Fruit fly (Drosophila melanogaster) whole organism, pupa: ENCODE results near the gene CG14841.

Experiments
- CG13204 ChIP-seq: fragments of 200-800 bp; sonication (Bioruptor generic); optimal IDR thresholded peaks from 2 replicates; lab custom pipeline; 2018; ENCODE audit warnings: missing biosample characterization, mild to moderate bottlenecking, missing genetic modification characterization, moderate library complexity
- CG14655 ChIP-seq: fragments of 200-800 bp; sonication (Bioruptor generic); optimal IDR thresholded peaks from 3 replicates; lab custom pipeline; 2017; ENCODE audit warnings: mild to moderate bottlenecking, missing biosample characterization, missing genetic modification reagents, missing genetic modification characterization
- CG4496 ChIP-seq: fragments of 200-800 bp; sonication (Bioruptor generic); IDR thresholded peaks from 3 replicates; pipeline ENCODE4 v1.3.6; 2022; ENCODE audit warnings: missing biosample characterization, missing genetic modification characterization
- CG9948 ChIP-seq: fragments of 200-800 bp; sonication (Bioruptor generic); optimal IDR thresholded peaks from 2 replicates; lab custom pipeline; 2018; ENCODE audit warnings: missing biosample characterization, mild to moderate bottlenecking, missing genetic modification characterization, moderate library complexity
- D1 ChIP-seq: fragments of 200-800 bp; sonication (Bioruptor generic); optimal IDR thresholded peaks from 2 replicates; lab custom pipeline; 2018; ENCODE audit warnings: missing biosample characterization, mild to moderate bottlenecking, missing genetic modification characterization, moderate library complexity

DNA sequence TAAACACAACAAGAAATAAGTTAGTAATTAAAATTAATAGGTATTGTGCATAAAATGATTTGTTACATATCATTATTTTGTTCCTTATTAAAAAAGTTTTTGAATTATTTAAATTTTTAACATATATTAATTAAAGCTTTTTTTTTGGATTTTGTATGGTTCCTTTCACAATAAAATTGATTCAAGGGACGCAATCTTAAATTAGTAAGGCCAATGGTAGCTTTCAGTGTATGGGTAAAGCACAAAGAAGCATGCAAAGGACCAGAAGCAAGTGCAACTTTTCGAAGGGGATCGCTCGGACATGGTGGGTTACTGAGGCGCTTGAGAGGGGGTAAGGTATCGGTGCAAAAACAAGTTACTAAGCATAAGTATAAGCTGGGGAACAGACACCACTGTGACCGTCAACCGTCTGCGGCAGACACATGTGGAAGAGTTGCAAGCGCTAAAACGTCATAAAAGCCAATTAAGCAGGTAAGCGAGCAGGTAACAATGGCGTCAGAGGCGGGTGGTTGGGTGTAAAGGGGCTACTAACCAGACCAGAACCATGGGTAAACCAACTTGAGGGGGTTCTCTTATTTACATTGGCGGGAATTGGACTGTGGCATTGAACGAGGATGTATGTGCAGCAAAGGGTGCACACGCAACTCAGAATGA, 13.4 kb upstream of the CG14841 start:
- TF ChIP-seq CG4496 (GFP tag; lab: Robert Waterston, UW), result 0 out of 3 replicates have a peak, but pooled peaks have one; percentile 23
- no peak for TF ChIP-seq CG9948 (tag; lab: Kevin White, UChicago)
- no peak for TF ChIP-seq D1 (tag; lab: Kevin White, UChicago)
- TF ChIP-seq CG14655 (GFP tag; lab: Kevin White, UChicago), result no peak
- TF ChIP-seq CG13204 (GFP tag; lab: Kevin White, UChicago), result peak; percentile 32
